Worm (Caenorhabditis elegans) whole organism, L1 larva: Measurements from ENCODE around the gene Y5F2A.4.
A peak's percentile ranks its signal among the peaks of the same experiment; 100 is the strongest.

Experiments
- C04F5.9 ChIP-seq: sonication (generic microtip); optimal IDR thresholded peaks from 2 replicates; lab custom pipeline; 2016; ENCODE audit warnings: missing genetic modification characterization, missing compliant biosample characterization
- aha-1 ChIP-seq: fragments of 150-350 bp; optimal IDR thresholded peaks from 2 replicates; lab custom pipeline; 2014; ENCODE audit warnings: missing biosample characterization, missing genetic modification characterization
- alr-1 ChIP-seq: fragments of 200-800 bp; sonication (Bioruptor generic); optimal IDR thresholded peaks from 2 replicates; lab custom pipeline; 2018; ENCODE audit warnings: borderline replicate concordance, mild to moderate bottlenecking, missing genetic modification characterization, missing compliant biosample characterization
- aly-2 ChIP-seq: fragments of 150-350 bp; optimal IDR thresholded peaks from 2 replicates; lab custom pipeline; 2014; ENCODE audit warnings: missing biosample characterization, missing genetic modification characterization
- ama-1 ChIP-seq: fragments of 150-350 bp; optimal IDR thresholded peaks from 2 replicates; lab custom pipeline; 2014
- ceh-8 ChIP-seq: fragments of 200-800 bp; sonication (Bioruptor generic); optimal IDR thresholded peaks from 2 replicates; lab custom pipeline; 2018; ENCODE audit warnings: mild to moderate bottlenecking, missing genetic modification characterization, moderate library complexity, missing compliant biosample characterization
- ceh-90 ChIP-seq: sonication (generic microtip); optimal IDR thresholded peaks from 2 replicates; lab custom pipeline; 2016; ENCODE audit warnings: missing genetic modification characterization, missing compliant biosample characterization
- dsc-1 ChIP-seq: sonication (generic microtip); optimal IDR thresholded peaks from 2 replicates; lab custom pipeline; 2016; ENCODE audit warnings: mild to moderate bottlenecking, missing genetic modification characterization, missing compliant biosample characterization
- efl-1 ChIP-seq, 4 experiments: fragments of 150-350 bp; optimal IDR thresholded peaks in 3 of 4; peaks in 1 of 4; 1 replicate in 1 of 4; 2 replicates in 3 of 4; lab custom pipeline; 2014; ENCODE audit warnings: missing biosample characterization in 2 of 4, missing genetic modification characterization in 2 of 4, missing genetic modification reagents in 2 of 4
- efl-3 ChIP-seq: fragments of 200-800 bp; sonication (Bioruptor generic); optimal IDR thresholded peaks from 2 replicates; lab custom pipeline; 2018; ENCODE audit warnings: mild to moderate bottlenecking, missing genetic modification characterization, missing compliant biosample characterization
- egl-27 ChIP-seq, 2 experiments: fragments of 150-350 bp in 1 of 2; sonication (generic microtip); optimal IDR thresholded peaks; 3 replicates each; lab custom pipeline; 2017 to 2018; ENCODE audit warnings: missing biosample characterization in 2 of 2, missing genetic modification characterization in 2 of 2, missing genetic modification reagents in 2 of 2
- elt-2 ChIP-seq: sonication (generic microtip); optimal IDR thresholded peaks from 2 replicates; lab custom pipeline; 2016; ENCODE audit warnings: missing genetic modification characterization, mild to moderate bottlenecking, inconsistent platforms, missing compliant biosample characterization, missing genetic modification reagents
- ets-5 ChIP-seq: fragments of 200-800 bp; sonication (Bioruptor generic); IDR thresholded peaks from 2 replicates; pipeline ENCODE4 v1.3.6; 2022; ENCODE audit warnings: missing genetic modification characterization, missing compliant biosample characterization
- fkh-10 ChIP-seq: sonication (generic microtip); optimal IDR thresholded peaks from 2 replicates; lab custom pipeline; 2017; ENCODE audit warnings: missing biosample characterization, missing genetic modification reagents, missing genetic modification characterization
- fkh-8 ChIP-seq: sonication (generic microtip); optimal IDR thresholded peaks from 2 replicates; lab custom pipeline; 2016; ENCODE audit warnings: mild to moderate bottlenecking, missing genetic modification characterization, missing compliant biosample characterization
- grh-1 ChIP-seq: fragments of 200-800 bp; sonication (Bioruptor generic); IDR thresholded peaks from 2 replicates; pipeline ENCODE4 v1.3.6; 2022; ENCODE audit warnings: missing genetic modification reagents, missing genetic modification characterization, missing compliant biosample characterization
- hlh-17 ChIP-seq: fragments of 200-800 bp; sonication (Bioruptor generic); optimal IDR thresholded peaks from 2 replicates; lab custom pipeline; 2018; ENCODE audit warnings: missing genetic modification characterization, mild to moderate bottlenecking, missing compliant biosample characterization, moderate library complexity, borderline replicate concordance
- hlh-4 ChIP-seq: sonication (generic microtip); optimal IDR thresholded peaks from 2 replicates; lab custom pipeline; 2016; ENCODE audit warnings: mild to moderate bottlenecking, missing genetic modification characterization, missing compliant biosample characterization
- hpl-2 ChIP-seq: fragments of 150-350 bp; optimal IDR thresholded peaks from 2 replicates; lab custom pipeline; 2014; ENCODE audit warnings: missing biosample characterization, missing genetic modification reagents, missing genetic modification characterization
- irx-1 ChIP-seq: sonication (generic microtip); optimal IDR thresholded peaks from 2 replicates; lab custom pipeline; 2016; ENCODE audit warnings: missing genetic modification characterization, missing compliant biosample characterization
- isw-1 ChIP-seq: fragments of 200-800 bp; sonication (Bioruptor generic); IDR thresholded peaks from 2 replicates; pipeline ENCODE4 v1.3.6; 2022; ENCODE audit warnings: missing genetic modification characterization, missing compliant biosample characterization
- jun-1 ChIP-seq: fragments of 150-350 bp; optimal IDR thresholded peaks from 2 replicates; lab custom pipeline; 2014; ENCODE audit warnings: missing biosample characterization, missing genetic modification reagents, missing genetic modification characterization
- lin-14 ChIP-seq: fragments of 200-800 bp; sonication (Bioruptor generic); optimal IDR thresholded peaks from 2 replicates; lab custom pipeline; 2018; ENCODE audit warnings: mild to moderate bottlenecking, missing genetic modification characterization, moderate library complexity, missing compliant biosample characterization
- lin-39 ChIP-seq: fragments of 150-350 bp; optimal IDR thresholded peaks from 2 replicates; lab custom pipeline; 2014; ENCODE audit warnings: missing biosample characterization, missing genetic modification reagents, missing genetic modification characterization
- lir-3 ChIP-seq: sonication (generic microtip); optimal IDR thresholded peaks from 2 replicates; lab custom pipeline; 2016; ENCODE audit warnings: mild to moderate bottlenecking, missing genetic modification characterization, moderate library complexity, missing compliant biosample characterization; ENCODE audit not compliant: poor library complexity
- lsy-2 ChIP-seq, 2 experiments: fragments of 150-350 bp; optimal IDR thresholded peaks; 2 replicates each; lab custom pipeline; 2014; ENCODE audit warnings: missing biosample characterization in 2 of 2, missing genetic modification characterization in 2 of 2
- mab-9 ChIP-seq: fragments of 200-800 bp; sonication (Bioruptor generic); IDR thresholded peaks from 2 replicates; pipeline ENCODE4 v1.3.6; 2022; ENCODE audit warnings: missing genetic modification reagents, missing genetic modification characterization, missing compliant biosample characterization
- mef-2 ChIP-seq: fragments of 150-350 bp; optimal IDR thresholded peaks from 2 replicates; lab custom pipeline; 2014; ENCODE audit warnings: missing biosample characterization, missing genetic modification characterization
- nhr-11 ChIP-seq: fragments of 150-350 bp; optimal IDR thresholded peaks from 2 replicates; lab custom pipeline; 2014; ENCODE audit warnings: missing biosample characterization, missing genetic modification characterization
- nhr-12 ChIP-seq: sonication (generic microtip); optimal IDR thresholded peaks from 2 replicates; lab custom pipeline; 2017; ENCODE audit warnings: missing biosample characterization, missing genetic modification characterization
- nhr-19 ChIP-seq: fragments of 200-800 bp; sonication (Bioruptor generic); conservative IDR thresholded peaks from 2 replicates; pipeline ENCODE4 v1.3.6; 2022; ENCODE audit warnings: missing genetic modification characterization, missing compliant biosample characterization
- nhr-237 ChIP-seq: fragments of 150-350 bp; optimal IDR thresholded peaks from 2 replicates; lab custom pipeline; 2014; ENCODE audit warnings: missing biosample characterization, missing genetic modification characterization
- nhr-28 ChIP-seq: fragments of 150-350 bp; optimal IDR thresholded peaks from 2 replicates; lab custom pipeline; 2014; ENCODE audit warnings: missing biosample characterization, missing genetic modification characterization
- nhr-85 ChIP-seq: sonication (generic microtip); peaks from one replicate; lab custom pipeline; 2016; ENCODE audit warnings: missing genetic modification characterization, inconsistent platforms, missing compliant biosample characterization
- nhr-90 ChIP-seq: sonication (generic microtip); optimal IDR thresholded peaks from 2 replicates; lab custom pipeline; 2016; ENCODE audit warnings: mild to moderate bottlenecking, missing genetic modification characterization, missing compliant biosample characterization; ENCODE audit not compliant: poor library complexity
- pax-3 ChIP-seq: fragments of 200-800 bp; sonication (Bioruptor generic); optimal IDR thresholded peaks from 2 replicates; lab custom pipeline; 2018; ENCODE audit warnings: mild to moderate bottlenecking, missing genetic modification characterization, moderate library complexity, missing compliant biosample characterization
- pqm-1 ChIP-seq: sonication (generic microtip); optimal IDR thresholded peaks from 3 replicates; lab custom pipeline; 2017; ENCODE audit warnings: missing biosample characterization, missing genetic modification characterization
- rnt-1 ChIP-seq: sonication (generic microtip); optimal IDR thresholded peaks from 2 replicates; lab custom pipeline; 2016; ENCODE audit warnings: mild to moderate bottlenecking, missing genetic modification characterization, moderate library complexity, missing compliant biosample characterization
- skn-1 ChIP-seq: fragments of 150-350 bp; optimal IDR thresholded peaks from 2 replicates; lab custom pipeline; 2014; ENCODE audit warnings: missing biosample characterization, missing genetic modification characterization
- snu-23 ChIP-seq: sonication (generic microtip); optimal IDR thresholded peaks from 2 replicates; lab custom pipeline; 2016; ENCODE audit warnings: missing genetic modification characterization, missing compliant biosample characterization
- sptf-1 ChIP-seq: fragments of 150-350 bp; optimal IDR thresholded peaks from 2 replicates; lab custom pipeline; 2014; ENCODE audit warnings: missing biosample characterization, missing genetic modification characterization
- unc-62 ChIP-seq: fragments of 150-350 bp; optimal IDR thresholded peaks from 2 replicates; lab custom pipeline; 2014; ENCODE audit warnings: missing biosample characterization, missing genetic modification reagents, missing genetic modification characterization
- unc-86 ChIP-seq: sonication (generic microtip); optimal IDR thresholded peaks from 2 replicates; lab custom pipeline; 2016; ENCODE audit warnings: missing genetic modification characterization, missing compliant biosample characterization
- xbp-1 ChIP-seq: sonication (generic microtip); optimal IDR thresholded peaks from 2 replicates; lab custom pipeline; 2016; ENCODE audit warnings: missing genetic modification characterization, missing compliant biosample characterization
- zag-1 ChIP-seq: fragments of 150-350 bp; optimal IDR thresholded peaks from 2 replicates; lab custom pipeline; 2014; ENCODE audit warnings: missing biosample characterization, missing genetic modification characterization
- zip-4 ChIP-seq: fragments of 200-800 bp; sonication (Bioruptor generic); optimal IDR thresholded peaks from 2 replicates; lab custom pipeline; 2018; ENCODE audit warnings: mild to moderate bottlenecking, missing genetic modification characterization, moderate library complexity, missing compliant biosample characterization
- ztf-4 ChIP-seq: fragments of 150-350 bp; optimal IDR thresholded peaks from 2 replicates; lab custom pipeline; 2014; ENCODE audit warnings: missing biosample characterization, missing genetic modification characterization

Gene Y5F2A.4

ce11 chrIV:11082789-11083235, 4.4 kb upstream of the Y5F2A.4 start (continued):
- TF ChIP-seq fkh-10 (GFP tag; lab: Kevin White, UChicago), result peak; percentile 92
- TF ChIP-seq hpl-2 (GFP tag; lab: Kevin White, UChicago), result peak; percentile 54
- TF ChIP-seq aha-1 (tag; lab: Kevin White, UChicago), result peak; percentile 42
- TF ChIP-seq hlh-4 (tag; lab: Kevin White, UChicago), result no peak
- peak; percentile 76 for TF ChIP-seq grh-1
- TF ChIP-seq mab-9 (GFP tag; lab: Robert Waterston, UW), result peak; percentile 81
- TF ChIP-seq C04F5.9, result peak; percentile 67
- no peak for TF ChIP-seq alr-1
- peak; percentile 70 for TF ChIP-seq pax-3 (tag; lab: Kevin White, UChicago)
- TF ChIP-seq efl-1 (optimal IDR thresholded peaks at IDR 0.05; lab: Kevin White, UChicago), result peak; percentile 86 to 92
- peak; percentile 67 to 97 for TF ChIP-seq efl-1 (GFP tag; optimal IDR thresholded peaks at IDR 0.05 in 1 of 2; lab: Kevin White, UChicago)
- TF ChIP-seq egl-27 (tag; optimal IDR thresholded peaks at IDR 0.05; lab: Kevin White, UChicago), result peak; percentile 32 to 66
- no peak for TF ChIP-seq sptf-1 (tag; lab: Kevin White, UChicago)
- peak; percentile 100 for TF ChIP-seq zag-1
- TF ChIP-seq nhr-19, result peak; percentile 91
- TF ChIP-seq isw-1 (GFP tag; lab: Robert Waterston, UW), result peak; percentile 84
- no peak for TF ChIP-seq nhr-12
- peak; percentile 73 for TF ChIP-seq aly-2 (tag; lab: Kevin White, UChicago)
- TF ChIP-seq jun-1 (tag; lab: Kevin White, UChicago), result peak; percentile 92
- TF ChIP-seq snu-23 (GFP tag; lab: Kevin White, UChicago), result peak; percentile 98
- no peak for TF ChIP-seq ets-5
- peak; percentile 84 for TF ChIP-seq rnt-1 (tag; lab: Kevin White, UChicago)
- TF ChIP-seq lin-39 (tag; lab: Kevin White, UChicago), result peak; percentile 83
- no peak for TF ChIP-seq hlh-17 (GFP tag; lab: Kevin White, UChicago)
- TF ChIP-seq pqm-1, result no peak
- no peak for TF ChIP-seq nhr-28 (tag; lab: Kevin White, UChicago)
- TF ChIP-seq elt-2 (tag; lab: Kevin White, UChicago), result peak; percentile 65
- peak; percentile 98 for TF ChIP-seq lin-14 (GFP tag; lab: Kevin White, UChicago)
- no peak for TF ChIP-seq ceh-90 (tag; lab: Kevin White, UChicago)
- no peak for TF ChIP-seq unc-62 (GFP tag; lab: Kevin White, UChicago)
- peak; percentile 60 for TF ChIP-seq zip-4 (GFP tag; lab: Kevin White, UChicago)
- TF ChIP-seq nhr-11, result peak; percentile 90

ce11 chrIV:11082153-11082552, 3.8 kb upstream of the Y5F2A.4 start, which contains the start of gene let-70:
let-70 (minus strand) TSS chrIV:11082253.
- TF ChIP-seq ama-1 (lab: Kevin White, UChicago) (no peak), C04F5.9 (no peak), nhr-237 (no peak), sptf-1 (tag; lab: Kevin White, UChicago) (no peak), nhr-12 (no peak), skn-1 (tag; lab: Kevin White, UChicago) (peak; percentile 23), zag-1 (no peak), pqm-1 (no peak)

ce11 chrIV:11080823-11081285, 2.5 kb upstream of the Y5F2A.4 start, which contains the start of gene atg-7:
atg-7 (minus strand) TSS chrIV:11081055.
- TF ChIP-seq ztf-4, result peak; percentile 12
- peak; percentile 14 for TF ChIP-seq xbp-1 (tag; lab: Kevin White, UChicago)
- TF ChIP-seq nhr-11, result no peak
- TF ChIP-seq rnt-1 (tag; lab: Kevin White, UChicago), result peak; percentile 10
- TF ChIP-seq nhr-19, result no peak
- no peak for TF ChIP-seq nhr-237
- no peak for TF ChIP-seq unc-86 (tag; lab: Kevin White, UChicago)
- peak; percentile 21 for TF ChIP-seq ceh-8
- peak in 1 of 2 experiments; percentile 4 for TF ChIP-seq lsy-2 (tag; optimal IDR thresholded peaks at IDR 0.05; lab: Kevin White, UChicago)
- TF ChIP-seq aly-2 (tag; lab: Kevin White, UChicago), result peak; percentile 22
- peak; percentile 9 for TF ChIP-seq snu-23 (GFP tag; lab: Kevin White, UChicago)
- no peak for TF ChIP-seq mef-2 (tag; lab: Kevin White, UChicago)
- no peak for TF ChIP-seq fkh-8 (tag; lab: Kevin White, UChicago)
- TF ChIP-seq nhr-90 (tag; lab: Kevin White, UChicago), result peak; percentile 5
- no peak for TF ChIP-seq irx-1
- peak; percentile 6 to 7 for TF ChIP-seq efl-1 (optimal IDR thresholded peaks at IDR 0.05; lab: Kevin White, UChicago)
- TF ChIP-seq efl-1 (GFP tag; optimal IDR thresholded peaks at IDR 0.05 in 1 of 2; lab: Kevin White, UChicago), result peak in 1 of 2 experiments; percentile 67
- TF ChIP-seq unc-62 (GFP tag; lab: Kevin White, UChicago), result no peak
- no peak for TF ChIP-seq pqm-1
- no peak for TF ChIP-seq hlh-4 (tag; lab: Kevin White, UChicago)
- TF ChIP-seq nhr-85 (tag; lab: Kevin White, UChicago), result peak; percentile 69
- peak; percentile 13 for TF ChIP-seq lir-3
- TF ChIP-seq dsc-1 (tag; lab: Kevin White, UChicago), result peak; percentile 25
- TF ChIP-seq ama-1 (lab: Kevin White, UChicago), result peak; percentile 90
- TF ChIP-seq efl-3 (GFP tag; lab: Kevin White, UChicago), result no peak
